Worm (Caenorhabditis elegans) whole organism, L4/young adult: ENCODE results near the gene R160.10.
"Not testable (repeated sequence)": the region's sequence is repeated elsewhere in the genome, so short reads cannot be mapped to it uniquely, and the experiment has no call there.

Experiments
- W03F9.2 ChIP-seq: fragments of 150-350 bp; optimal IDR thresholded peaks from 2 replicates; lab custom pipeline; 2014; ENCODE audit warnings: missing biosample characterization, missing genetic modification characterization
- dao-5 ChIP-seq: sonication (generic microtip); optimal IDR thresholded peaks from 2 replicates; lab custom pipeline; 2016; ENCODE audit warnings: missing genotype, missing genetic modification characterization, moderate library complexity, missing compliant biosample characterization
- him-1 ChIP-seq: sonication (generic microtip); optimal IDR thresholded peaks from 2 replicates; lab custom pipeline; 2016; ENCODE audit warnings: missing genotype, missing genetic modification reagents, missing genetic modification characterization, missing compliant biosample characterization

DNA sequence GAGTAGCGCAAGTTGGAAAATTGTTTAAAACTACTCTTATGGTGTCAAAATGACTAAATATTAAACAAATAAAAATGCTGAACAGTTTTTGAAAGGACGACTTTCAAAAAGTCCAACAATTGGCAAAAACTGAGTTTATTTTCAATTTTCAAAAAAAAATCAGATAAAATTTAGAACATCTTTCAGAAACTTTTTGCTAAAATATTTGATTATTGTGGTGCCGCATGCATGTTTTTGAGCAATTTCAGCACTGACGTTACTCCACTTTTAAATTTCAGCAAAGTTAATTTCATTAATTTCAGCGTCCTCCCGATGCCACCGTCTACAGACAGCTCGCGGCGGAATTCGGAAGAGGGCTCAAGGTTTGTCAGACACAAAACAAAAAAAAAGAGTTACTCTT, 28.0 kb downstream of the R160.10 start, which contains the start of gene cst-1:
- not testable (repeated sequence) for TF ChIP-seq him-1; dao-5 (tag; lab: Kevin White, UChicago); W03F9.2 (tag; lab: Kevin White, UChicago)
